Worm (Caenorhabditis elegans): ENCODE measurements around the gene F49F1.11.

DNA sequence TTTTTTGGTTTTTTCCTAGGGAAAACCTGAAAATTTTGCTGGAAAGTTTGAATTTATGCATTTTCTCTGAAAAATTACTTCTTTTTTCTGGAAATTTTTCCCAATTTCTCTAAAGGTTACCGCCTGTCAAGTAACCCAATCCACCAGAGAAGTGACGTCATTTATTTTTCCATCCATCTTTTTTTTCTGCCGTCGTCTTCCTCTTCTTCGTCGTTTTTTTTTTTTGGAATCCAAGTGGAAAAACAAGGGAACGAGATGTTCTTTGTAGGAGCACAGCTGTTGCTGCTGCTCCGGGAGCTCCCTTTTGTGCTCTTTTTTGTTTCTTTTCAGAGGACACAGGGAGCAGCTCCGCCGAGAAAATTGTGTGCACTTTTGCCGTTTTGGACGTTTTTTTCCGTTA is 46.8 kb downstream of the F49F1.11 start:
- TF ChIP-seq dao-5 (tag; optimal IDR thresholded peaks at IDR 0.05) (no peak), him-1 (tag; optimal IDR thresholded peaks at IDR 0.05) (no peak)

Data from whole organism, L4/young adult.